Fruit fly (Drosophila melanogaster) whole organism, embryonic: ENCODE results near the gene CG13077.

Experiments used
- ATbp ChIP-seq: fragments of 200-800 bp; sonication (Bioruptor generic); optimal IDR thresholded peaks from 2 replicates; lab custom pipeline; 2017; ENCODE audit warnings: missing biosample characterization, mild to moderate bottlenecking, missing genetic modification characterization, missing genetic modification reagents
- Bdp1 ChIP-seq: fragments of 200-800 bp; sonication (Bioruptor generic); optimal IDR thresholded peaks from 3 replicates; lab custom pipeline; 2016; ENCODE audit warnings: missing biosample characterization, missing genetic modification characterization
- CG10274 ChIP-seq: fragments of 200-800 bp; sonication (Bioruptor generic); optimal IDR thresholded peaks from 3 replicates; lab custom pipeline; 2017; ENCODE audit warnings: missing biosample characterization, mild to moderate bottlenecking, missing genetic modification characterization
- CG1529 ChIP-seq: fragments of 200-800 bp; sonication (Bioruptor generic); optimal IDR thresholded peaks from 3 replicates; lab custom pipeline; 2018; ENCODE audit warnings: missing biosample characterization, missing genetic modification characterization
- CG1602 ChIP-seq: fragments of 200-800 bp; sonication (Bioruptor generic); optimal IDR thresholded peaks from 3 replicates; lab custom pipeline; 2016; ENCODE audit warnings: missing biosample characterization, missing genetic modification characterization
- CG17328 ChIP-seq: fragments of 200-800 bp; sonication (Bioruptor generic); IDR thresholded peaks from 2 replicates; pipeline ENCODE4 v1.3.6; 2022; ENCODE audit warnings: missing biosample characterization, missing genetic modification characterization
- CG17361 ChIP-seq: fragments of 200-800 bp; sonication (Bioruptor generic); IDR thresholded peaks from 3 replicates; pipeline ENCODE4 v1.3.6; 2022; ENCODE audit warnings: missing biosample characterization, missing genetic modification characterization
- CG17612 ChIP-seq: fragments of 200-800 bp; sonication (Bioruptor generic); IDR thresholded peaks from 2 replicates; pipeline ENCODE4 v1.3.6; 2022; ENCODE audit warnings: missing biosample characterization, missing genetic modification characterization
- CG18619 ChIP-seq: fragments of 200-800 bp; sonication (Bioruptor generic); optimal IDR thresholded peaks from 3 replicates; lab custom pipeline; 2017; ENCODE audit warnings: missing biosample characterization, mild to moderate bottlenecking, missing genetic modification characterization
- CG32772 ChIP-seq: fragments of 200-800 bp; sonication (Bioruptor generic); IDR thresholded peaks from 2 replicates; pipeline ENCODE4 v1.3.6; 2022; ENCODE audit warnings: missing biosample characterization, missing genetic modification characterization
- CG4730 ChIP-seq: fragments of 200-800 bp; sonication (Bioruptor generic); IDR thresholded peaks from 2 replicates; pipeline ENCODE4 v1.3.6; 2022; ENCODE audit warnings: missing biosample characterization, missing genetic modification characterization
- CG4820 ChIP-seq: fragments of 200-800 bp; sonication (Bioruptor generic); optimal IDR thresholded peaks from 3 replicates; lab custom pipeline; 2016; ENCODE audit warnings: missing biosample characterization, missing genetic modification characterization
- CG7786 ChIP-seq: fragments of 200-800 bp; sonication (Bioruptor generic); optimal IDR thresholded peaks from 2 replicates; lab custom pipeline; 2016; ENCODE audit warnings: missing biosample characterization, missing genetic modification characterization
- CG7963 ChIP-seq: fragments of 200-800 bp; sonication (Bioruptor generic); IDR thresholded peaks from 3 replicates; pipeline ENCODE4 v1.3.6; 2022; ENCODE audit warnings: missing biosample characterization, missing genetic modification characterization; ENCODE audit not compliant: partially characterized antibody
- Deaf1 ChIP-seq: fragments of 200-800 bp; optimal IDR thresholded peaks from 3 replicates; lab custom pipeline; 2019; ENCODE audit warnings: missing biosample characterization, mild to moderate bottlenecking, missing genetic modification characterization, moderate library complexity
- HLH4C ChIP-seq: fragments of 200-800 bp; sonication (Bioruptor generic); IDR thresholded peaks from 3 replicates; pipeline ENCODE4 v1.3.6; 2022; ENCODE audit warnings: missing biosample characterization, missing genetic modification characterization; ENCODE audit not compliant: partially characterized antibody
- Hr78 ChIP-seq, 2 experiments: fragments of 200-800 bp in 1 of 2; fragments of >200 bp in 1 of 2; sonication (Bioruptor generic) in 1 of 2; optimal IDR thresholded peaks; 2 replicates each; lab custom pipeline; 2017 to 2019; ENCODE audit warnings: missing biosample characterization in 2 of 2, missing genetic modification characterization in 2 of 2, mild to moderate bottlenecking in 1 of 2, moderate library complexity in 1 of 2
- Lim3 ChIP-seq: fragments of 200-800 bp; sonication (Bioruptor generic); IDR thresholded peaks from 2 replicates; pipeline ENCODE4 v1.3.6; 2022; ENCODE audit warnings: missing biosample characterization, missing genetic modification characterization
- MBD-R2 ChIP-seq: fragments of 200-800 bp; sonication (Bioruptor generic); IDR thresholded peaks from 2 replicates; pipeline ENCODE4 v1.3.6; 2022; ENCODE audit warnings: missing biosample characterization, missing genetic modification characterization
- MTF-1 ChIP-seq: fragments of 200-800 bp; sonication (Bioruptor generic); optimal IDR thresholded peaks from 2 replicates; lab custom pipeline; 2018; ENCODE audit warnings: missing biosample characterization, mild to moderate bottlenecking, missing genetic modification characterization, borderline replicate concordance
- Ravus ChIP-seq: fragments of 200-800 bp; sonication (Bioruptor generic); IDR thresholded peaks from 2 replicates; pipeline ENCODE4 v1.3.6; 2022; ENCODE audit warnings: missing biosample characterization, missing genetic modification characterization
- Rx ChIP-seq: fragments of 200-800 bp; sonication (Bioruptor generic); IDR thresholded peaks from 2 replicates; pipeline ENCODE4 v1.3.6; 2022; ENCODE audit warnings: missing biosample characterization, missing genetic modification characterization
- Sin3A ChIP-seq: fragments of >200 bp; optimal IDR thresholded peaks from 2 replicates; lab custom pipeline; 2018
- Stat92E ChIP-seq, 3 experiments: fragments of >200 bp in 2 of 3; fragments of 200-800 bp in 1 of 3; sonication (Bioruptor generic) in 1 of 3; optimal IDR thresholded peaks; 2 replicates each; lab custom pipeline; 2017 to 2019; ENCODE audit warnings: missing biosample characterization in 3 of 3, missing genetic modification characterization in 3 of 3, mild to moderate bottlenecking in 1 of 3, moderate library complexity in 1 of 3
- Xbp1 ChIP-seq: fragments of 200-800 bp; sonication (Bioruptor generic); optimal IDR thresholded peaks from 3 replicates; lab custom pipeline; 2016; ENCODE audit warnings: missing biosample characterization, mild to moderate bottlenecking, missing genetic modification characterization
- ab ChIP-seq: fragments of 200-800 bp; sonication (Bioruptor generic); optimal IDR thresholded peaks from 2 replicates; lab custom pipeline; 2016; ENCODE audit warnings: missing biosample characterization, missing genetic modification characterization
- bowl ChIP-seq: fragments of 200-800 bp; sonication (Bioruptor generic); IDR thresholded peaks from 2 replicates; pipeline ENCODE4 v1.3.6; 2022; ENCODE audit warnings: missing biosample characterization, missing genetic modification characterization
- cas ChIP-seq: fragments of 200-800 bp; sonication (Bioruptor generic); IDR thresholded peaks from 2 replicates; pipeline ENCODE4 v1.3.6; 2022; ENCODE audit warnings: missing biosample characterization, missing genetic modification characterization
- caup ChIP-seq: fragments of 200-800 bp; sonication (Bioruptor generic); optimal IDR thresholded peaks from 3 replicates; lab custom pipeline; 2017; ENCODE audit warnings: missing biosample characterization, mild to moderate bottlenecking, missing genetic modification characterization, moderate library complexity; ENCODE audit not compliant: severe bottlenecking
- corto ChIP-seq: fragments of 200-800 bp; sonication (Bioruptor generic); optimal IDR thresholded peaks from 2 replicates; lab custom pipeline; 2016; ENCODE audit warnings: missing biosample characterization, mild to moderate bottlenecking, missing genetic modification characterization, moderate library complexity
- croc ChIP-seq: fragments of 200-800 bp; sonication (Bioruptor generic); conservative IDR thresholded peaks from 3 replicates; pipeline ENCODE4 v1.3.6; 2022; ENCODE audit warnings: missing biosample characterization, missing genetic modification characterization
- exex ChIP-seq: fragments of 200-800 bp; sonication (Bioruptor generic); optimal IDR thresholded peaks from 4 replicates; lab custom pipeline; 2018; ENCODE audit warnings: missing biosample characterization, mild to moderate bottlenecking, missing genetic modification characterization, moderate library complexity
- fd96Cb ChIP-seq: fragments of 200-800 bp; sonication (Bioruptor generic); optimal IDR thresholded peaks from 2 replicates; lab custom pipeline; 2018; ENCODE audit warnings: missing biosample characterization, mild to moderate bottlenecking, missing genetic modification characterization, moderate library complexity
- hkb ChIP-seq, 2 experiments: fragments of 200-800 bp in 1 of 2; fragments of >200 bp in 1 of 2; sonication (Bioruptor generic) in 1 of 2; IDR thresholded peaks in 1 of 2; optimal IDR thresholded peaks in 1 of 2; 2 replicates each; pipeline versions ENCODE4 v1.3.6 to Lab custom; 2017 to 2022; ENCODE audit warnings: missing biosample characterization in 1 of 2, missing genetic modification characterization in 1 of 2
- jing ChIP-seq: fragments of 200-800 bp; sonication (Bioruptor generic); optimal IDR thresholded peaks from 2 replicates; lab custom pipeline; 2018; ENCODE audit warnings: missing biosample characterization, mild to moderate bottlenecking, missing genetic modification characterization
- lmd ChIP-seq: fragments of 200-800 bp; sonication (Bioruptor generic); IDR thresholded peaks from 2 replicates; pipeline ENCODE4 v1.3.6; 2022; ENCODE audit warnings: missing biosample characterization, missing genetic modification characterization
- pan ChIP-seq, 4 experiments: fragments of >200 bp in 3 of 4; fragments of 200-800 bp in 1 of 4; sonication (Bioruptor generic) in 1 of 4; optimal IDR thresholded peaks in 3 of 4; IDR thresholded peaks in 1 of 4; 2 replicates each; pipeline versions ENCODE4 v1.3.6 to Lab custom; 2017 to 2022; ENCODE audit warnings: missing biosample characterization in 2 of 4, missing genetic modification characterization in 2 of 4, mixed read lengths in 1 of 4
- pho ChIP-seq: fragments of 200-800 bp; sonication (Bioruptor generic); optimal IDR thresholded peaks from 2 replicates; lab custom pipeline; 2016; ENCODE audit warnings: missing biosample characterization, missing genetic modification characterization
- pnt ChIP-seq: fragments of 200-800 bp; sonication (Bioruptor generic); optimal IDR thresholded peaks from 3 replicates; lab custom pipeline; 2016; ENCODE audit warnings: missing biosample characterization, missing genetic modification characterization
- row ChIP-seq: fragments of 200-800 bp; sonication (Bioruptor generic); IDR thresholded peaks from 3 replicates; pipeline ENCODE4 v1.3.6; 2022; ENCODE audit warnings: missing biosample characterization, missing genetic modification characterization
- sens ChIP-seq: fragments of 200-800 bp; sonication (Bioruptor generic); peaks from one replicate; lab custom pipeline; 2016; ENCODE audit warnings: missing biosample characterization, missing genetic modification characterization
- sim ChIP-seq: fragments of 200-800 bp; sonication (Bioruptor generic); IDR thresholded peaks from 2 replicates; pipeline ENCODE4 v1.3.6; 2022; ENCODE audit warnings: missing biosample characterization, missing genetic modification characterization
- slp2 ChIP-seq: fragments of 200-800 bp; sonication (Bioruptor generic); optimal IDR thresholded peaks from 2 replicates; lab custom pipeline; 2016; ENCODE audit warnings: missing biosample characterization, missing genetic modification characterization
- sna ChIP-seq: fragments of 200-800 bp; sonication (Bioruptor generic); IDR thresholded peaks from 2 replicates; pipeline ENCODE4 v1.3.6; 2022; ENCODE audit warnings: missing biosample characterization, missing genetic modification characterization; ENCODE audit not compliant: partially characterized antibody
- toy ChIP-seq: fragments of 200-800 bp; sonication (Bioruptor generic); IDR thresholded peaks from 2 replicates; pipeline ENCODE4 v1.3.6; 2022; ENCODE audit warnings: missing biosample characterization, missing genetic modification characterization
- vvl ChIP-seq: fragments of 200-800 bp; sonication (Bioruptor generic); IDR thresholded peaks from 2 replicates; pipeline ENCODE4 v1.3.6; 2022; ENCODE audit warnings: missing biosample characterization, missing genetic modification characterization
- wek ChIP-seq: fragments of 200-800 bp; sonication (Bioruptor generic); optimal IDR thresholded peaks from 3 replicates; lab custom pipeline; 2018; ENCODE audit warnings: missing biosample characterization, mild to moderate bottlenecking, missing genetic modification characterization, moderate library complexity
- z ChIP-seq: fragments of 200-800 bp; sonication (Bioruptor generic); IDR thresholded peaks from 3 replicates; pipeline ENCODE4 v1.3.6; 2022; ENCODE audit warnings: missing biosample characterization, missing genetic modification characterization
- zen ChIP-seq: fragments of 200-800 bp; sonication (Bioruptor generic); optimal IDR thresholded peaks from 3 replicates; lab custom pipeline; 2018; ENCODE audit warnings: missing biosample characterization, mild to moderate bottlenecking, missing genetic modification characterization, moderate library complexity

The CG13077 gene

dm6 chr2L:19533247-19533646 lies 32.4 kb upstream of the CG13077 start, which contains the start of gene CG33116 (continued):
- TF ChIP-seq pnt (GFP tag; lab: Kevin White, UChicago) (peak; percentile 63), CG4730 (GFP tag; lab: Robert Waterston, UW) (peak; percentile 55), Rx (GFP tag; lab: Robert Waterston, UW) (peak; percentile 65), Bdp1 (peak; percentile 70), toy (GFP tag; lab: Robert Waterston, UW) (peak; percentile 24; the same call in 1 of the 2 replicates), fd96Cb (tag; lab: Kevin White, UChicago) (peak; percentile 72), zen (tag; lab: Kevin White, UChicago) (peak; percentile 64), CG10274 (GFP tag; lab: Kevin White, UChicago) (peak; percentile 24), pan (optimal IDR thresholded peaks at IDR 0.05; lab: Kevin White, UChicago) (no peak), pan (GFP tag; optimal IDR thresholded peaks at IDR 0.05 in 1 of 2, IDR thresholded peaks at IDR 0.05 in 1 of 2) (peak in 1 of 2 experiments; percentile 80), Ravus (GFP tag; lab: Robert Waterston, UW) (peak; percentile 10; the same call in 1 of the 2 replicates), sim (GFP tag; lab: Robert Waterston, UW) (0 out of 2 replicates have a peak, but pooled peaks have one; percentile 52), ab (GFP tag; lab: Kevin White, UChicago) (peak; percentile 26), croc (GFP tag; lab: Robert Waterston, UW) (peak; percentile 46; the same call in 2 of the 3 replicates), CG17612 (GFP tag; lab: Robert Waterston, UW) (no peak), lmd (GFP tag; lab: Robert Waterston, UW) (peak; percentile 83), Sin3A (lab: Kevin White, UChicago) (peak; percentile 80), CG1602 (GFP tag; lab: Kevin White, UChicago) (peak; percentile 75), exex (tag; lab: Kevin White, UChicago) (peak; percentile 26), CG18619 (GFP tag; lab: Kevin White, UChicago) (peak; percentile 82), wek (GFP tag; lab: Kevin White, UChicago) (peak; percentile 54), Stat92E (GFP tag; optimal IDR thresholded peaks at IDR 0.05; lab: Kevin White, UChicago) (peak in 1 of 3 experiments; percentile 18), MBD-R2 (GFP tag; lab: Robert Waterston, UW) (peak; percentile 96), CG4820 (peak; percentile 75), cas (GFP tag; lab: Robert Waterston, UW) (peak; percentile 32; the same call in 1 of the 2 replicates), z (GFP tag; lab: Robert Waterston, UW) (no peak), CG7963 (GFP tag; lab: Robert Waterston, UW) (no peak), hkb (optimal IDR thresholded peaks at IDR 0.05; lab: Kevin White, UChicago) (peak; percentile 3), hkb (GFP tag; IDR thresholded peaks at IDR 0.05; lab: Robert Waterston, UW) (peak; percentile 79), CG17361 (peak; percentile 84), MTF-1 (GFP tag; lab: Kevin White, UChicago) (peak; percentile 77), sna (GFP tag; lab: Robert Waterston, UW) (no peak), vvl (GFP tag; lab: Robert Waterston, UW) (peak; percentile 87), CG17328 (peak; percentile 74), sens (GFP tag; lab: Kevin White, UChicago) (peak; percentile 97), caup (GFP tag; lab: Kevin White, UChicago) (peak; percentile 82), corto (peak; percentile 20), row (GFP tag; lab: Robert Waterston, UW) (peak; percentile 79), Deaf1 (peak; percentile 42), slp2 (peak; percentile 73), Xbp1 (GFP tag; lab: Kevin White, UChicago) (peak; percentile 89), Lim3 (GFP tag; lab: Robert Waterston, UW) (no peak), HLH4C (no peak), CG7786 (GFP tag; lab: Kevin White, UChicago) (peak; percentile 85), Hr78 (GFP tag; optimal IDR thresholded peaks at IDR 0.05; lab: Kevin White, UChicago) (peak in 1 of 2 experiments; percentile 17), CG1529 (GFP tag; lab: Kevin White, UChicago) (peak; percentile 76), ATbp (GFP tag; lab: Kevin White, UChicago) (peak; percentile 75), jing (GFP tag; lab: Kevin White, UChicago) (peak; percentile 56), bowl (GFP tag; lab: Robert Waterston, UW) (0 out of 2 replicates have a peak, but pooled peaks have one; percentile 52), pho (GFP tag; lab: Kevin White, UChicago) (peak; percentile 81), CG32772 (GFP tag; lab: Robert Waterston, UW) (peak; percentile 67)
